Fruit fly (Drosophila melanogaster) Kc167 (cell line): Measurements from ENCODE around the gene CG9259.
A peak's percentile ranks its signal among the peaks of the same experiment; 100 is the strongest.

Source experiments
- Myc ChIP-seq: fragments of >200 bp; optimal IDR thresholded peaks from 2 replicates; lab custom pipeline; 2017; ENCODE audit warnings: missing external identifiers
- Sin3A ChIP-seq: fragments of >200 bp; optimal IDR thresholded peaks from 2 replicates; lab custom pipeline; 2018; ENCODE audit warnings: missing external identifiers
- h ChIP-seq: fragments of >200 bp; optimal IDR thresholded peaks from 3 replicates; lab custom pipeline; 2018; ENCODE audit warnings: missing external identifiers
- insv ChIP-seq: fragments of >200 bp; optimal IDR thresholded peaks from 3 replicates; lab custom pipeline; 2018; ENCODE audit warnings: missing external identifiers
- psq ChIP-seq: fragments of >200 bp; optimal IDR thresholded peaks from 2 replicates; lab custom pipeline; 2017; ENCODE audit warnings: missing external identifiers
- ttk ChIP-seq: sonication (Bioruptor generic); optimal IDR thresholded peaks from 2 replicates; lab custom pipeline; 2017; ENCODE audit warnings: missing external identifiers

The CG9259 gene

DNA sequence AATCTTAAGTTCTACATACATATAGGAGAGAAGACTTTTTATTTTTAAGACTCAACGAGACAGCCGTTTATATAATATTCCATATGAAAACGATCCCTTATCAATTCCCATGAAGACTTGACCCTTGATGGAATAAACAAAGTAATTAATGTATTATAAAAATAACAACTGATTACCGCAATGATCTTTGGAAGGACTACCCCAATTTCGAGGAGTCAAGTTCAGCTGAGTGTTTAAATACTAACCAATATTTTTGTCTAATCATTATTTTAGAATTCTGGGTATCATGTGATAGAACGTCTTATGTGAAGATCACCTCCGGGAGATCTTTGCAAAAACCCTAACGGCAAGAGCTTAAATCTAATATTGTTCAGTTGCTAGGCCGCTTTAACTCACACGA, 8.7 kb downstream of the CG9259 start:
- no peak for TF ChIP-seq insv
- no peak for TF ChIP-seq Myc (lab: Kevin White, UChicago)
- no peak for TF ChIP-seq ttk (lab: Kevin White, UChicago)
- no peak for TF ChIP-seq Sin3A (lab: Kevin White, UChicago)
- no peak for TF ChIP-seq h (lab: Kevin White, UChicago)
- no peak for TF ChIP-seq psq

DNA sequence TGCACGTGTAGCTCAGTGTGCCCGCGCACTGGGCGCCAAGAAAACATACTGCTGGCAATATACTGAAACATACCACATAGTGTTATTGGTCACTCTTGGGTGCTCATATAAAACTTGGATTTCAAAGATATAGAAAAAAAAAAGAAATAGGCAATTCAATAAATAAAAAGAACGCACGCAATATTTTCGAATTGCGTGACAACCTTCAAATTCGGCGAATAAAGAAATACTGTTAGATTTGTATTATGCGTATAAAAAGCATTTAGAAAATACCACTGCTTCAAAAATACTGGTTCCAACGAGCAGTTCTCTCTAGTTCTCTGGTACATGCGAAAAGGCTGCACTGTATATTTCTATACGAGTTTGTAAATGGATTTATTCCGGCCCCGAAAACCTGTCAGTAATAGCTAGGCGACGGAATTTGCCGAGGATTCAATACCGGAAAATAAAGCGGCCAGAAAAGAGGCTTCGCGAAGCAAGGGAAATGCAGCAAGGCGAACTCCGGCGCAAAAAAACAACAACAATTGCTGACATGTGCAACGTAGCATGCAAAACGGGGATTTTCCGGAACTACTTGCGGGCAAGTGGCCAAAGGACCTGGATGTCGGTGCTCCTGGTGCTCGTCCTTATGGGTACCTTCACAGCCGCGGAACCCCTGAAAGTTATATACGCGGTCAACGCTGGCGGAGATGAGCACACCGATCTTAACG, 13.4 kb downstream of the CG9259 start, which contains the start of gene CG9257:
Gene CG9257, plus strand, starts transcription at position 345 of the 710 bp plus-strand sequence.
- TF ChIP-seq ttk (lab: Kevin White, UChicago) (no peak), psq (no peak), h (lab: Kevin White, UChicago) (no peak)

DNA sequence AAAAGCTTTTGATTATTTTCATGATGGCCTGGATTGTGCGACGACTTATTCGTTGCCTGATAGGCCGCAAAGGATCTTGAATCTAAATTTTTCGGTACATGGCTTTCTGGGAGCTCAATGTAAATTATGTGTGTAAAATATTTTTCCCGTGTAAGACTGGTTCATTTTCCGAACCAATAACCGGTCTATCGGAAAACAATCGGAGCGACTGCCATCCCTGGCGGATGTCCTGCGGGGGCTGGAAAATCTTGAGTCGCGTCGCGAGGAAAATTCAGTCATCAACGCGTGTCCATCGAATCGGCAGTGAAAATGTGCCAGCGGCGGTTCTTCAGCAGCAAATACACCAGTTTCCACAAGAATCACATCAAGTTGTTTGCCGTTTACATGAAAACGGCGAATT, 15.2 kb downstream of the CG9259 start, which contains the start of the genes CG46307 and Nhe2:
Gene CG46307, plus strand, starts transcription at position 243 of the 400 bp plus-strand sequence.
Gene Nhe2, plus strand, starts transcription at position 243 of the 400 bp plus-strand sequence.
- TF ChIP-seq insv (no peak), ttk (lab: Kevin White, UChicago) (no peak), Sin3A (lab: Kevin White, UChicago) (no peak), Myc (lab: Kevin White, UChicago) (no peak), psq (no peak), h (lab: Kevin White, UChicago) (no peak)

DNA sequence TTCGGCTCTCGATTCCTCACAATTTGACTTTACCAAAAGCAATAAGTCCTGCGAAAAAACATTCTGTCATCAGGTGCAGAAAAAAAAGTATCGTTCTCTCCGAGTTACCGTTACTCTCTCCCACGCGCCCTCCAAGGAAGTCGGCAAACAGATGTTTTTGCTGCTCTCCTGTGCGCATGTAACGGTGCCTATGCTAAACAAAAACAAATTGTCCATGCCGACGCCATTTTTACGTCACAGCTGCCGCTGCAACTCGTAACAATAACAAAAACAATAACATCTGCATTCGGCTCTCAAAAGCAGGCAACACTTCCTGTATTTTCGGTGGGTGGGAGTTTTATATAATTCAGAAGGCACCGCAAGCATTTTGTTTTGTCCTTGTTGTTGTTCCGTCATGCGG, 16.0 kb downstream of the CG9259 start:
- TF ChIP-seq Sin3A (lab: Kevin White, UChicago) (no peak), Myc (lab: Kevin White, UChicago) (no peak), insv (no peak), psq (no peak), h (lab: Kevin White, UChicago) (no peak)

DNA sequence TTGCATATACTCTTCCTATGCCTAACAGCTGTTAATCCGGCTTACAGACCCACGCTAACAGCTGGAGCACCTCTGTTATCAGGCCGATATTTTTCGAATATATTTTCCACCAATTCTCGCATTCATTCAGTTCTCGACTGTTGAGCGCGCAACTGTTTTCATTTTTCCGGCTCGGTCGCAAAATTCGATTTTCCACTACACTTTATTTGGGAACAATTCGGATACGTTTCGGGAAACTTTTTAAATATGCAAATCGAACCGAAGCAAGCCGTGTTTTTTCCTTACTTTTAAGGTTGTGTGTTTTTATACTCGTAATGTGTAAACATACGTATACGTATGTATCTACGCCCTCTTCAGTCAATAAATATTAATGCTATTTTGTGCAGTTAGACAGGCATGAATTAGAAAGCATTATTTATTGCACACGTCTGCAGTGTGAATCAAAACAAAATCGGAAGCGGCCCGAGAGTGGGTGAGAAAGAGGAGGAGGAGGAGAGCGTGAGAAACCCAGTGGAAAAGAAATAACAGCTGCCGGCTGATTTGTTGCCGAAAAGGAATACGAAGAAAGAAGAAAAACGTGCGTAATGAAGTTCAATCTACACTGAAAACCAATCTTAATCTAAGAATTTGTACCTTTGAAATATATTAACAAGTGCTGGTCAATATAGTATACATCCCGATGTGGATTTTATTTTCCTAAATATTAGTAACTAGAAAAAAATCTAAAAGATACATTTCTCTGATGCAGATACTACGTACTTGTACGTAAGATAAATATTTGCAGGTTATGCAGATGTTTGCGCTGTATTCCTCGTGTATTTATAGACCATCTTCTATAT, 18.7 kb downstream of the CG9259 start:
- TF ChIP-seq Myc (lab: Kevin White, UChicago) (no peak), psq (peak; percentile 80)

DNA sequence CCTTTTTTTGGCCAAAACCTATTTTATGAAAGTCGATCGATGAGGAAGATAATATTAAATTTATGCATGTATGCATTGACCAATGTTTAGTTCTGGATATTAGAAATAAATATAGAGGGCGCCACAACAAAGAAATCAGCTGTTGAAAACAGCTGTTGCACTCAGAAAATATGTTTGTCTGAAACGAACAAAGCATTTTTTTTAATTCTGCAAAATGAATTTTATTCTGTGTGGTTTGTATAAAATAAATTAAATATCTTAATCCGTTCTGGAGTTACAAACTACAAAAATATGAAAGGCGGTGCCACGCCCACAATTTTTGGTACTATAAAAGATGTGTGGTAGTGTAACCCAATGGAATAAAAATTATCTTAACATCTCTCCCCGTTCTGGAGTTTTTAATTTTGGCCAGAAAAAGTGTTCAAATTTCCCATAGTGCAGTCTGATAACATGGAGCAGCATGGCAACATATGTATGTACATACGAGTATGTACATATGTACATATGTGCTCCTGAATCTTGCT, 19.6 kb downstream of the CG9259 start:
- no peak for TF ChIP-seq ttk (lab: Kevin White, UChicago)

DNA sequence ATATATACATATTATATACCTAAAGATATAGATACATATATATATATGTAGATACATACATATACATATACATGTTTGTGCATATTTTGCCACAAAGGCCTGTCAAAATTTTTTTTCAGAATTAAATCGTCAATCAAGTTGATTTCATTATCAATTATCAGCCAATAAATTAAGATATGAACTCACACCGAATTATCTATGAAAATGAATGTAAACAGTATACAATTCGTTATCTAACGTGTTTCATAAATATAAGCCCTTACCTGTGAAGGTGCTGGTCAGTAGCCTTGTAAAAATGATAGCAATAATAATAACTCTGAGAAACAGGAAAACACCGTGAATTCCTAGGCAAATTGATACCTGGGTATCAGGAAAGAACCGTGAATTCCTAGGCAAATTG, 20.5 kb downstream of the CG9259 start:
- TF ChIP-seq ttk (lab: Kevin White, UChicago) (no peak), insv (no peak), Sin3A (lab: Kevin White, UChicago) (no peak), Myc (lab: Kevin White, UChicago) (no peak), psq (no peak), h (lab: Kevin White, UChicago) (no peak)

DNA sequence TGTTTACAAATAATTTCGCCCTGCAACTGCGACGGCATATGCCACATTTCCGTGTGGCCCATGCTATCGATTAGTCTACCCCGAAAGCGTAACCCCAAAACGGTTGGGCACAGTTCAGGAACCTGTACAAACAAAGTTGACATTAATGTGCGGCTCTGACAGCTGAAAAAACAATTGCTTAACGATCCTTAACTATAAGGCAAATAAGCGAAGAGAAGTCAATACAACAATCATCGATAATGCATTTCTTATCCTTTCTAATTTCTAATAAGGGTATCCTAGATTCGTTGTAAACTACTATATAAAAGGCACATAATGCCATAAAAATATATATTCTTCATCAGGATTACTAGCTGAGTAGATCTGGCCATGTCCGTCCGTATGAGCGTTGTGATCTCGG, 22.7 kb downstream of the CG9259 start:
- no peak for TF ChIP-seq ttk (lab: Kevin White, UChicago)
- no peak for TF ChIP-seq Sin3A (lab: Kevin White, UChicago)

DNA sequence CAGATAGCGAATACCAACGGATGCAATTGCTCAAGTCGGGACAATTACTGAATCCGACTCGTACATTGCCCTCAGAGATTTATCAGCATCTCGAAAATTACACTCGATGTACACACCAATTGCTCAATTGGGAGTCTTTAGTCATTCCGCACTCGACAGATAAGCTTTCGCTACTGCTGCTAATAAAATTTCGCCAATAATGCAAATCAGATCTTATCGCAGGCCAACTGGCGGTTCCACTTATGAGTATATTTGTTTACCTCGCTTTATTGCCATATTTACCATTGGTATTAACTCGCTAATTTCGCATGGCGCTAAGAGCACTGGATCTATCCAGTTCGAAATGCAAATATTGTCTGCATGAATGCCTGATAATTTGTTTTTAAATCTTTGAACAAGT, 24.4 kb downstream of the CG9259 start:
- TF ChIP-seq ttk (lab: Kevin White, UChicago) (no peak), Myc (lab: Kevin White, UChicago) (no peak), insv (no peak), h (lab: Kevin White, UChicago) (no peak), Sin3A (lab: Kevin White, UChicago) (no peak), psq (no peak)

DNA sequence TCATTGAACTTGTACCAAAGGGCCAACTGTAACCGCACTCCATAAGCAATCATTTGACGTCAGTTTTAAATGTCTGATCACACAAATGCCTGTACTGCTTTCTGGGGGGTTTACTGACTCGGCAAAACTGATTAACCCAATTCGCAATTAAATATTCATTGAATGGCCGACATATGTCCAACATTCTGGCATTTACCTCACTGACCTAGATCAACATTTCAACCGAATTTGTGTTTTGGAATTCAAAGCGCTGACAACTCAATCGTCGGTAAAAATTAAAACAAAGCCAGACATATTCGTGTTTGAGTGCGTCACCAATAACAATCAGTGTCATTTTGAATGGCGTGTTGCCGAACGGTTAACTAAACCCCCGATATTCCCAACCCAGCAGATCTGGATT, 26.5 kb downstream of the CG9259 start:
- TF ChIP-seq psq (no peak), insv (no peak), h (lab: Kevin White, UChicago) (no peak), Sin3A (lab: Kevin White, UChicago) (no peak), ttk (lab: Kevin White, UChicago) (no peak), Myc (lab: Kevin White, UChicago) (no peak)

DNA sequence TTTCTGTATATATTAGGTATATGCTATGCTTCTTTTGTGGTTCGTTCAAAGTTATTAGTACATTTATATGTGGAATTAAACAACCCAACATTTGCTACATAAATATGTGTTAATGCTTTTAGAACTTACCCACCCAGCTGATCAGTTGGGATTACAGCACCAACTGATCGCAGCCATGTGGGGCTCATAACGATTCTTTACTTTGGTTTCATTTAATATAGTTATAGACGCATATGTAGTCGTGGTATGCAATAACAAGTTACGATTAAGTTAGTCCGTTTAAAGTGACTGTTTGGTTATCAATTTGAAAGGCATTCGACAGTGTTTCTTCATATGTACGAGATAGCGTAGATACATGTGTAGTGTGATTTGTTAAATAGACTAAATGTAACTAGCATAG, 46.6 kb downstream of the CG9259 start:
- no peak for TF ChIP-seq ttk (lab: Kevin White, UChicago)
- TF ChIP-seq h (lab: Kevin White, UChicago), result no peak
- no peak for TF ChIP-seq insv
- TF ChIP-seq Myc (lab: Kevin White, UChicago), result no peak
- TF ChIP-seq psq, result no peak
- TF ChIP-seq Sin3A (lab: Kevin White, UChicago), result no peak
